Fruit fly (Drosophila melanogaster) whole organism, prepupa: Measurements from ENCODE around the gene sud1.

Experiments
- CG10631 ChIP-seq: fragments of 200-800 bp; sonication (Bioruptor generic); optimal IDR thresholded peaks from 2 replicates; lab custom pipeline; 2016; ENCODE audit warnings: missing biosample characterization, missing genetic modification characterization
- CG10669 ChIP-seq: fragments of 200-800 bp; sonication (Bioruptor generic); optimal IDR thresholded peaks from 3 replicates; lab custom pipeline; 2018; ENCODE audit warnings: missing biosample characterization, mild to moderate bottlenecking, missing genetic modification characterization, moderate library complexity
- CG11762 ChIP-seq: fragments of 200-800 bp; sonication (Bioruptor generic); optimal IDR thresholded peaks from 3 replicates; lab custom pipeline; 2016; ENCODE audit warnings: missing biosample characterization, missing genetic modification characterization; ENCODE audit not compliant: insufficient read depth
- CG15336 ChIP-seq: fragments of 200-800 bp; sonication (Bioruptor generic); IDR thresholded peaks from 2 replicates; pipeline ENCODE4 v1.3.6; 2022; ENCODE audit warnings: missing biosample characterization, missing genetic modification characterization
- CG1621 ChIP-seq: fragments of 200-800 bp; sonication (Bioruptor generic); optimal IDR thresholded peaks from 3 replicates; lab custom pipeline; 2018; ENCODE audit warnings: missing biosample characterization, mild to moderate bottlenecking, missing genetic modification characterization
- CG16779 ChIP-seq: fragments of 200-800 bp; sonication (Bioruptor generic); optimal IDR thresholded peaks from 3 replicates; lab custom pipeline; 2017; ENCODE audit warnings: missing biosample characterization, mild to moderate bottlenecking, missing genetic modification characterization
- CG3032 ChIP-seq: fragments of 200-800 bp; optimal IDR thresholded peaks from 2 replicates; lab custom pipeline; 2019; ENCODE audit warnings: missing biosample characterization, mild to moderate bottlenecking, missing genetic modification characterization, moderate library complexity
- CG3919 ChIP-seq: fragments of 200-800 bp; sonication (Bioruptor generic); optimal IDR thresholded peaks from 3 replicates; lab custom pipeline; 2016; ENCODE audit warnings: missing biosample characterization, missing genetic modification characterization
- CG6163 ChIP-seq: fragments of 200-800 bp; sonication (Bioruptor generic); IDR thresholded peaks from 3 replicates; pipeline ENCODE4 v1.3.6; 2022; ENCODE audit warnings: missing biosample characterization, missing genetic modification characterization
- CG6276 ChIP-seq: fragments of 200-800 bp; sonication (Bioruptor generic); optimal IDR thresholded peaks from 2 replicates; lab custom pipeline; 2017; ENCODE audit warnings: missing biosample characterization, mild to moderate bottlenecking, missing genetic modification characterization
- CG6808 ChIP-seq: fragments of 200-800 bp; sonication (Bioruptor generic); optimal IDR thresholded peaks from 3 replicates; lab custom pipeline; 2017; ENCODE audit warnings: missing biosample characterization, missing genetic modification characterization, mild to moderate bottlenecking, moderate library complexity, missing genetic modification reagents
- CG6854 ChIP-seq: fragments of 200-800 bp; sonication (Bioruptor generic); optimal IDR thresholded peaks from 2 replicates; lab custom pipeline; 2017; ENCODE audit warnings: missing biosample characterization, mild to moderate bottlenecking, missing genetic modification characterization
- CG7368 ChIP-seq: fragments of 200-800 bp; sonication (Bioruptor generic); optimal IDR thresholded peaks from 3 replicates; lab custom pipeline; 2016; ENCODE audit warnings: missing biosample characterization, missing genetic modification characterization
- CG8119 ChIP-seq: fragments of 200-800 bp; sonication (Bioruptor generic); IDR thresholded peaks from 3 replicates; pipeline ENCODE4 v1.3.6; 2022; ENCODE audit warnings: missing biosample characterization, missing genetic modification characterization
- CG8319 ChIP-seq: fragments of 200-800 bp; sonication (Bioruptor generic); optimal IDR thresholded peaks from 3 replicates; lab custom pipeline; 2016; ENCODE audit warnings: missing biosample characterization, missing genetic modification characterization
- CG8632 ChIP-seq: fragments of 200-800 bp; sonication (Bioruptor generic); optimal IDR thresholded peaks from 3 replicates; lab custom pipeline; 2016; ENCODE audit warnings: missing biosample characterization, missing genetic modification characterization
- CG9139 ChIP-seq: fragments of 200-800 bp; sonication (Bioruptor generic); optimal IDR thresholded peaks from 3 replicates; lab custom pipeline; 2017; ENCODE audit warnings: missing biosample characterization, mild to moderate bottlenecking, missing genetic modification characterization
- Eip75B ChIP-seq: fragments of 200-800 bp; sonication (Bioruptor generic); optimal IDR thresholded peaks from 3 replicates; lab custom pipeline; 2016; ENCODE audit warnings: missing biosample characterization, missing genetic modification characterization
- Eip78C ChIP-seq: fragments of 200-800 bp; sonication (Bioruptor generic); peaks from one replicate; lab custom pipeline; 2016; ENCODE audit warnings: missing biosample characterization, missing genetic modification characterization
- Ets96B ChIP-seq: fragments of 200-800 bp; optimal IDR thresholded peaks from 2 replicates; lab custom pipeline; 2019; ENCODE audit warnings: missing biosample characterization, mild to moderate bottlenecking, missing genetic modification characterization, moderate library complexity
- Hr38 ChIP-seq: sonication (Bioruptor generic); optimal IDR thresholded peaks from 2 replicates; lab custom pipeline; 2016; ENCODE audit warnings: missing biosample characterization, missing genetic modification characterization
- Hr39 ChIP-seq: fragments of 200-800 bp; sonication (Bioruptor generic); optimal IDR thresholded peaks from 2 replicates; lab custom pipeline; 2016; ENCODE audit warnings: missing biosample characterization, missing genetic modification characterization
- Hr4 ChIP-seq: fragments of 200-800 bp; sonication (Bioruptor generic); optimal IDR thresholded peaks from 3 replicates; lab custom pipeline; 2016; ENCODE audit warnings: missing biosample characterization, missing genetic modification characterization
- Lpt ChIP-seq: fragments of 200-800 bp; sonication (Bioruptor generic); optimal IDR thresholded peaks from 3 replicates; lab custom pipeline; 2016; ENCODE audit warnings: missing biosample characterization, missing genetic modification characterization
- Met ChIP-seq: fragments of 200-800 bp; sonication (Bioruptor generic); optimal IDR thresholded peaks from 3 replicates; lab custom pipeline; 2016; ENCODE audit warnings: missing biosample characterization, missing genetic modification characterization
- Smox ChIP-seq: fragments of 200-800 bp; sonication (Bioruptor generic); optimal IDR thresholded peaks from 3 replicates; lab custom pipeline; 2016; ENCODE audit warnings: missing biosample characterization, missing genetic modification characterization
- Sox102F ChIP-seq: fragments of 200-800 bp; sonication (Bioruptor generic); optimal IDR thresholded peaks from 2 replicates; lab custom pipeline; 2016; ENCODE audit warnings: missing biosample characterization, mild to moderate bottlenecking, missing genetic modification characterization
- Sox14 ChIP-seq: fragments of 200-800 bp; sonication (Bioruptor generic); optimal IDR thresholded peaks from 3 replicates; lab custom pipeline; 2016; ENCODE audit warnings: missing biosample characterization, missing genetic modification characterization
- achi ChIP-seq: fragments of 200-800 bp; sonication (Bioruptor generic); optimal IDR thresholded peaks from 3 replicates; lab custom pipeline; 2016; ENCODE audit warnings: missing biosample characterization, missing genetic modification characterization
- cyc ChIP-seq: fragments of 200-800 bp; sonication (Bioruptor generic); optimal IDR thresholded peaks from 3 replicates; lab custom pipeline; 2016; ENCODE audit warnings: missing biosample characterization, missing genetic modification characterization
- dac ChIP-seq: fragments of 200-800 bp; sonication (Bioruptor generic); optimal IDR thresholded peaks from 2 replicates; lab custom pipeline; 2017; ENCODE audit warnings: missing biosample characterization, mild to moderate bottlenecking, missing genetic modification characterization
- dsx ChIP-seq: fragments of 200-800 bp; optimal IDR thresholded peaks from 3 replicates; lab custom pipeline; 2019; ENCODE audit warnings: missing biosample characterization, mild to moderate bottlenecking, missing genetic modification characterization, moderate library complexity; ENCODE audit not compliant: poor library complexity, severe bottlenecking
- eg ChIP-seq: fragments of 200-800 bp; sonication (Bioruptor generic); IDR thresholded peaks from 3 replicates; pipeline ENCODE4 v1.3.6; 2022; ENCODE audit warnings: missing biosample characterization, missing genetic modification characterization
- fd85E ChIP-seq: fragments of 200-800 bp; sonication (Bioruptor generic); optimal IDR thresholded peaks from 3 replicates; lab custom pipeline; 2016; ENCODE audit warnings: missing biosample characterization, missing genetic modification characterization
- fkh ChIP-seq: fragments of 200-800 bp; sonication (Bioruptor generic); optimal IDR thresholded peaks from 3 replicates; lab custom pipeline; 2017; ENCODE audit warnings: missing biosample characterization, mild to moderate bottlenecking, missing genetic modification characterization, moderate library complexity
- lz ChIP-seq: fragments of 200-800 bp; sonication (Bioruptor generic); optimal IDR thresholded peaks from 3 replicates; lab custom pipeline; 2016; ENCODE audit warnings: missing biosample characterization, missing genetic modification characterization
- net ChIP-seq: fragments of 200-800 bp; sonication (Bioruptor generic); optimal IDR thresholded peaks from 3 replicates; lab custom pipeline; 2016; ENCODE audit warnings: missing biosample characterization, missing genetic modification characterization
- ss ChIP-seq, 2 experiments: fragments of 200-800 bp; sonication (Bioruptor generic); optimal IDR thresholded peaks; 2 replicates in 1 of 2; 3 replicates in 1 of 2; lab custom pipeline; 2017 to 2018; ENCODE audit warnings: mild to moderate bottlenecking in 2 of 2, missing biosample characterization in 2 of 2, missing genetic modification characterization in 2 of 2, moderate library complexity in 1 of 2
- svp ChIP-seq: fragments of 200-800 bp; sonication (Bioruptor generic); peaks from one replicate; lab custom pipeline; 2016; ENCODE audit warnings: missing biosample characterization, missing genetic modification characterization
- topi ChIP-seq: fragments of 200-800 bp; sonication (Bioruptor generic); optimal IDR thresholded peaks from 3 replicates; lab custom pipeline; 2016; ENCODE audit warnings: missing biosample characterization, missing genetic modification characterization
- vri ChIP-seq: fragments of 200-800 bp; sonication (Bioruptor generic); optimal IDR thresholded peaks from 3 replicates; lab custom pipeline; 2016; ENCODE audit warnings: missing biosample characterization, mild to moderate bottlenecking, missing genetic modification characterization

The sud1 gene

dm6 chr3R:24905959-24906634 is 11.6 kb downstream of the sud1 start, which contains the start of gene CG13643 (continued):
- TF ChIP-seq lz (GFP tag; lab: Kevin White, UChicago) (no peak), CG15336 (GFP tag; lab: Robert Waterston, UW) (peak; percentile 82), CG1621 (tag; lab: Kevin White, UChicago) (no peak), CG16779 (tag; lab: Kevin White, UChicago) (peak; percentile 17), Smox (peak; percentile 4), CG11762 (peak; percentile 69), Eip75B (GFP tag; lab: Kevin White, UChicago) (no peak), cyc (GFP tag; lab: Kevin White, UChicago) (peak; percentile 1), CG8119 (peak; percentile 86), CG6808 (GFP tag; lab: Kevin White, UChicago) (peak; percentile 41), dac (GFP tag; lab: Kevin White, UChicago) (peak; percentile 18), Sox102F (GFP tag; lab: Kevin White, UChicago) (no peak), achi (GFP tag; lab: Kevin White, UChicago) (peak; percentile 74), Met (GFP tag; lab: Kevin White, UChicago) (peak; percentile 18), vri (GFP tag; lab: Kevin White, UChicago) (no peak), Eip78C (GFP tag; lab: Kevin White, UChicago) (peak; percentile 88), CG7368 (GFP tag; lab: Kevin White, UChicago) (peak; percentile 11), CG9139 (no peak), CG3032 (no peak), Ets96B (tag; lab: Kevin White, UChicago) (no peak), fd85E (GFP tag; lab: Kevin White, UChicago) (no peak), fkh (no peak), Hr4 (GFP tag; lab: Kevin White, UChicago) (peak; percentile 55), dsx (GFP tag; lab: Kevin White, UChicago) (peak; percentile 12), CG10631 (GFP tag; lab: Kevin White, UChicago) (peak; percentile 40)

- no peak for TF ChIP-seq CG6854 (GFP tag; lab: Kevin White, UChicago)
- no peak for TF ChIP-seq Ets96B (tag; lab: Kevin White, UChicago)
- no peak for TF ChIP-seq CG6276 (GFP tag; lab: Kevin White, UChicago)
- TF ChIP-seq Smox: no peak
- TF ChIP-seq CG8319 (GFP tag; lab: Kevin White, UChicago): no peak
Measured at dm6 chr3R:24900816-24901215, 16.8 kb downstream of the sud1 start, which contains the start of gene CG10845. Gene CG10845, plus strand, starts transcription at chr3R:24901116.

dm6 chr3R:24894419-24895206 is 23.1 kb downstream of the sud1 start, which contains the start of the genes CG31121 and CG11069:
Gene CG31121, minus strand, starts transcription at chr3R:24894605.
Gene CG11069, plus strand, starts transcription at chr3R:24894742.
- TF ChIP-seq Hr39 (GFP tag; lab: Kevin White, UChicago): no peak
- TF ChIP-seq CG1621 (tag; lab: Kevin White, UChicago): peak; percentile 1
- TF ChIP-seq topi (GFP tag; lab: Kevin White, UChicago): peak; percentile 10
- peak; percentile 3 for TF ChIP-seq CG11762
- no peak for TF ChIP-seq fd85E (GFP tag; lab: Kevin White, UChicago)
- peak; percentile 68 for TF ChIP-seq Eip78C (GFP tag; lab: Kevin White, UChicago)
- TF ChIP-seq CG10669 (GFP tag; lab: Kevin White, UChicago): no peak
- TF ChIP-seq dsx (GFP tag; lab: Kevin White, UChicago): peak; percentile 9
- TF ChIP-seq Hr38 (GFP tag; lab: Kevin White, UChicago): no peak
- no peak for TF ChIP-seq CG16779 (tag; lab: Kevin White, UChicago)
- peak; percentile 29; the same call in 2 of the 3 replicates for TF ChIP-seq CG8119
- TF ChIP-seq lz (GFP tag; lab: Kevin White, UChicago): no peak
- no peak for TF ChIP-seq Lpt
- TF ChIP-seq net: peak; percentile 9
- TF ChIP-seq CG3919 (GFP tag; lab: Kevin White, UChicago): peak; percentile 6
- TF ChIP-seq CG8632 (GFP tag; lab: Kevin White, UChicago): no peak
- no peak for TF ChIP-seq cyc (GFP tag; lab: Kevin White, UChicago)
- peak in 1 of 2 experiments; percentile 3 for TF ChIP-seq ss (GFP tag; optimal IDR thresholded peaks at IDR 0.05; lab: Kevin White, UChicago)
- TF ChIP-seq CG6163: peak; percentile 28; the same call in 1 of the 3 replicates
- TF ChIP-seq svp (GFP tag; lab: Kevin White, UChicago): no peak
- TF ChIP-seq Sox14 (GFP tag; lab: Kevin White, UChicago): no peak
- peak; percentile 59; the same call in 1 of the 3 replicates for TF ChIP-seq eg (GFP tag; lab: Robert Waterston, UW)
- TF ChIP-seq CG10631 (GFP tag; lab: Kevin White, UChicago): no peak
